Worm (Caenorhabditis elegans) whole organism, L1 larva: ENCODE data around the gene clec-150.

Experiments used
- ama-1 ChIP-seq: fragments of 150-350 bp; optimal IDR thresholded peaks from 2 replicates; lab custom pipeline; 2014
- fkh-10 ChIP-seq: sonication (generic microtip); optimal IDR thresholded peaks from 2 replicates; lab custom pipeline; 2017; ENCODE audit warnings: missing biosample characterization, missing genetic modification reagents, missing genetic modification characterization
- lin-14 ChIP-seq: fragments of 200-800 bp; sonication (Bioruptor generic); optimal IDR thresholded peaks from 2 replicates; lab custom pipeline; 2018; ENCODE audit warnings: mild to moderate bottlenecking, missing genetic modification characterization, moderate library complexity, missing compliant biosample characterization
- lir-3 ChIP-seq: sonication (generic microtip); optimal IDR thresholded peaks from 2 replicates; lab custom pipeline; 2016; ENCODE audit warnings: mild to moderate bottlenecking, missing genetic modification characterization, moderate library complexity, missing compliant biosample characterization; ENCODE audit not compliant: poor library complexity
- lsy-2 ChIP-seq, 2 experiments: fragments of 150-350 bp; optimal IDR thresholded peaks; 2 replicates each; lab custom pipeline; 2014; ENCODE audit warnings: missing biosample characterization in 2 of 2, missing genetic modification characterization in 2 of 2
- mdl-1 ChIP-seq, 2 experiments: fragments of 150-350 bp; optimal IDR thresholded peaks; 2 replicates each; lab custom pipeline; 2014 to 2017; ENCODE audit warnings: missing biosample characterization in 2 of 2, missing genetic modification characterization in 2 of 2, inconsistent platforms in 1 of 2
- nhr-11 ChIP-seq: fragments of 150-350 bp; optimal IDR thresholded peaks from 2 replicates; lab custom pipeline; 2014; ENCODE audit warnings: missing biosample characterization, missing genetic modification characterization
- nhr-237 ChIP-seq: fragments of 150-350 bp; optimal IDR thresholded peaks from 2 replicates; lab custom pipeline; 2014; ENCODE audit warnings: missing biosample characterization, missing genetic modification characterization
- nhr-71 ChIP-seq: sonication (generic microtip); optimal IDR thresholded peaks from 2 replicates; lab custom pipeline; 2016; ENCODE audit warnings: mild to moderate bottlenecking, missing genetic modification characterization, moderate library complexity, missing compliant biosample characterization
- nhr-90 ChIP-seq: sonication (generic microtip); optimal IDR thresholded peaks from 2 replicates; lab custom pipeline; 2016; ENCODE audit warnings: mild to moderate bottlenecking, missing genetic modification characterization, missing compliant biosample characterization; ENCODE audit not compliant: poor library complexity
- pax-3 ChIP-seq: fragments of 200-800 bp; sonication (Bioruptor generic); optimal IDR thresholded peaks from 2 replicates; lab custom pipeline; 2018; ENCODE audit warnings: mild to moderate bottlenecking, missing genetic modification characterization, moderate library complexity, missing compliant biosample characterization
- ztf-11 ChIP-seq, 2 experiments: sonication (generic microtip); optimal IDR thresholded peaks; 2 replicates each; lab custom pipeline; 2016 to 2017; ENCODE audit warnings: missing genetic modification characterization in 2 of 2, missing biosample characterization in 1 of 2, missing compliant biosample characterization in 1 of 2

ce11 chrIII:1037173-1037572, 34.7 kb downstream of the clec-150 start, which contains the start of the genes chin-1 and BE0003N10.1:
- TF ChIP-seq nhr-237 (tag; lab: Kevin White, UChicago) (no peak), nhr-90 (tag; lab: Kevin White, UChicago) (peak; percentile 42), pax-3 (tag; lab: Kevin White, UChicago) (no peak), fkh-10 (GFP tag; lab: Kevin White, UChicago) (no peak), nhr-11 (no peak), lir-3 (tag; lab: Kevin White, UChicago) (no peak), mdl-1 (tag; optimal IDR thresholded peaks at IDR 0.05; lab: Kevin White, UChicago) (no peak), ama-1 (lab: Kevin White, UChicago) (no peak), ztf-11 (tag; optimal IDR thresholded peaks at IDR 0.05; lab: Kevin White, UChicago) (no peak), lsy-2 (tag; optimal IDR thresholded peaks at IDR 0.05; lab: Kevin White, UChicago) (peak; percentile 70 to 76), nhr-71 (tag; lab: Kevin White, UChicago) (peak; percentile 72), lin-14 (peak; percentile 41)
